Worm (Caenorhabditis elegans): ENCODE data around the gene aexr-3.

DNA sequence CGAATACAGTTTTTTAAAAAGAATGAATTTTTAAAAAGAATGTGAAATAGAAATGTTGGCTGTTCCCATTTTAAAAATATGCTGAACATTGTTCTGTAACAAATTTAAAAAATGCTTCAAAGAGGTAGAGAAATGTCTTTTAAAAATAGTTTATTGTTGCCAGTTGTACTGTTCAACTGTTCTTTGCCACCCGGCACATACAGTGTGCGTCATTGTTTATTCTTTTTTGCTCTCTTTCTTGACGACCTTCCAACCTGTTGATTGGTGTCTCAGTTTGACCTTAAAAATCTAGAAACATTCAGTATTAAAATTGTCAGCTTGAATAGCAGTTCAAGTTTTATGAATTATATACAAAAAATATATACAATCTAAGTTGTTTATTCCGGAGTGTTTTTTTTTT lies 29.3 kb downstream of the aexr-3 start:
- TF ChIP-seq ZK546.5 (tag; optimal IDR thresholded peaks at IDR 0.05) (no peak), ama-1 (optimal IDR thresholded peaks at IDR 0.05) (no peak), elt-2 (tag; optimal IDR thresholded peaks at IDR 0.05) (no peak)

Data from whole organism, L3 larva.